Fruit fly (Drosophila melanogaster): ENCODE measurements around the gene CG8916.
A peak's percentile ranks its signal among the peaks of the same experiment; 100 is the strongest.

The CG8916 gene

DNA sequence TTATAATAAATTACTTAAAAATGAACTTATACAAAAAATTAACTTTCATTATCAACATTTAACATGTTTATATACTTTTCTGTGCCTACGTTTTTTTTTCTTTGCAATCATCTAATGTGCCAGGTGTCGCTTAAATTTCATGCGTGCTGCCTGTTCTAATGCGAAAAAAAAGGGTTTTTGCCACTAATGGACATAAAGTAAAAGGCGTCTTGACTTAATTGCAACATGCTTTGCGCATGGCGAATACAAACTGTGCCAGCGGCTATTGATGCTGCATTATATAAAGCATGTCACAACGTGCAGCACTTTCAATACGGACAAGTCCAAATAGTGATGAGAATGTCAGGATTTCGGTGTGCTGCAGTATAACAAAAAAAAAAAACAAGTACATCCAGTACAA lies at the start of gene CG8916:
CG8916 (plus strand) TSS at position 301 of the 400 bp plus-strand sequence.
- no peak for TF ChIP-seq CG8478 (optimal IDR thresholded peaks at IDR 0.05)
- no peak for TF ChIP-seq CTCF (optimal IDR thresholded peaks at IDR 0.05)

DNA sequence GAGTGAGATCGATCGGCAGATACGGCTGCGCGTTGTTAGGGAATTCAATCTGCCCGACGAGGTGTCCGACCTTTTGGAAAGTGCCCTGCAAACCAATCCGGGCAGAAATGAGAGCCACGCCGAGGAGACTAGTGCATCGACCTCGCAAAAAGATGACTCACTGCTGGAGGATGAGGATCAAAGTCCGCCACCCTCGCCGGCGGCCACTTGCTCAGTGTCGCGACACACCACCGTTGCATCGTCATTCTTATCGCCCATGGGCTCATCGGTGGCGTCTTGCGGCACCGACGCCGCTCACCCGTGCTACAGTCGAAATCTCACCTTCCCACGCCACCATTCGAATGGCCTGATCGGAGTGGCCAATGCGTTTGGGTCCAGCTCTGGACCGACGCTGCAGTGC lies 47.3 kb upstream of the CG8916 start:
- no peak for TF ChIP-seq CTCF (optimal IDR thresholded peaks at IDR 0.05)
- TF ChIP-seq CG8478 (optimal IDR thresholded peaks at IDR 0.05), result no peak

DNA sequence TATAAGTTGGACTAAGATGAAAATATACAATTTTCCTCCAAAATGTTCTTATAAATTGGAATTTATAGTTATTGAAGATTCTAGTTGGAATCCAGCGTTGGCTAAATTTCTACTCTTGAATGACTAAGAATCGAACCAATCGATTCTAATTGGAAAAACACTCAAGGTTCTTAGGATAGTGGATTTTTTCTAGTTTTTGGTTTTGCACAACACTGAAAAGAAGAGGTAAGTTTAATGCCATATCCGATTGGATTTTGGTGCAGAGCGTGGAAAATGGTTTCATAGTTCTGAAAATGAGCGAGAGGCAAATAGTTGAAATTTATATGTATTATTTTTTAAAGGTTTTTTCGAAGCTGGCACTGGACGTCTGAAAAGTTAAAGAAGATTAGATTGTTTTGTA lies 46.2 kb upstream of the CG8916 start:
- no peak for TF ChIP-seq CG8478 (optimal IDR thresholded peaks at IDR 0.05)
- TF ChIP-seq CTCF (optimal IDR thresholded peaks at IDR 0.05), result no peak

DNA sequence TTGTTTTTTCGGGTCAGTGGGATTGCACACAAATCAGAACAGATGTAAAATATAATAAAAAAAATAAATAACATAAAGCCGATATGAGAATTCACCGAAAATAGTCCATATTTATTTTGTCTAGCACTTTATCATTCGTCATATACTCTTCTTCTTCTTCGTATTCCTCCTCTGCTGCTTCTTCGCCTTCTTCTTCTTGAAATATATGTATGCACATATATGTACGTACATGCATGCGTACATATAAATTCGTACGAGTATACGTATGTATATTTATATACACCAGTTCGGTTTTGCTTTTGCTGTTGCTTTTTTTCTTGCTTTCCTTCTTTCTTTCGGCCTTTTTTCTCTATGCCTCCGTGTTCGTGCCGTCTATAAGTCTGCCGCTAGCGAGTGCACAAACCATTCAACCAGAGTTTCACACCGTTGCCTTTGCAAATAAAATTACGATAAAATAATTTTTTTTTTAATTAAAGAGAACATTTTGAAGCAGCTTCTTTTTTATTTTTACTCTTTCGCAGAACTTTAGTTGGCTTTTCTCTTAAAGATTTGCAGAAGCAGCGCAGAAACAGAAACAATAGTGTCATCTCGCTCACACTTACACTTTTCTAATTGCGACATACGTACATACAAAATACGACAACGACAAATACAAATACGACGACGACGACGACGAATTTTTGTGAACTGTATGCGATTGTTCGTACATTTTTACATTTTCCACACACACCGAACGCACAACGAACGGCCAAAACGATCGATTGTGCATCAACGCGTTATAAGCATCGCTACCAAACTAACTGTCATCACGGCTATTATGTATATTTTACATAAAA lies 35.1 kb upstream of the CG8916 start:
- TF ChIP-seq CTCF (optimal IDR thresholded peaks at IDR 0.05) (peak in 1 of 2 experiments; percentile 3), CG8478 (optimal IDR thresholded peaks at IDR 0.05) (no peak)

DNA sequence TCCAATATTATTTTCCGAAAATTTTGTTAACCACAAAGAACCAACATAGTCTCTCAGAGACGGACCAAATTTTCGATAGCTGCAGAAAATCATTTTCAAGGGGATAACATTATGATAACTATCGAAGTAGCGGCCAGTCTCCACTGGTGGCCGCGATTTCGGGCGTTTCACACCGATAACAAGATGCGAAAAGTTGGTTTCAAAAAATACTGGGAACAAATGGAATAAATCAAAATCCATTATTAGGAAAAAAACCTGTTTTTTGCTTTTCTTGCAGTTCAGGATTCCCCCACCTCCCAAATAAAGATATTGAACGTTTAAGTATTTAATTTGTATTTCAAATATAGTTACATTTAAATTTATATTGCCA lies 34.5 kb upstream of the CG8916 start, which contains the start of gene tay:
tay (minus strand) TSS at position 65 of the 370 bp plus-strand sequence.
- no peak for TF ChIP-seq CG8478 (optimal IDR thresholded peaks at IDR 0.05)
- peak in 1 of 2 experiments; percentile 33 for TF ChIP-seq CTCF (optimal IDR thresholded peaks at IDR 0.05)

DNA sequence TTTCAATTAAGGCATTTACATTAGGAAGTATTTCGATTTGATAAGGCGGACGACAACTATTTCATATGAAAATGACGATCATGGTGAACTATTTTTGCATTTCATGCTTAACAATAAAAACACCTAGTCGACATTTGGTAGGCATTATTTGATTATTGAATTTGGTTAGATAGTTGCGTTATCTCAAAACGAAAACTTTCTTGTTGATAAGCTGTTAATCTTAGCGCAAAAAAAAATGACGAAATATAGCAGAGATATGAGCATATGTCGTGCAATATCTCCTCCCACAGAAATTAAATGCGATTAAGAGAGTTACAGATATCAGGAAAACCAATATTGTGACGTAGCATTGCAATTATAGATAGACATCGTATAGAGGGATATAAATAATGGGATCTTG lies 33.0 kb upstream of the CG8916 start:
- TF ChIP-seq CG8478 (optimal IDR thresholded peaks at IDR 0.05) (no peak), CTCF (optimal IDR thresholded peaks at IDR 0.05) (no peak)

DNA sequence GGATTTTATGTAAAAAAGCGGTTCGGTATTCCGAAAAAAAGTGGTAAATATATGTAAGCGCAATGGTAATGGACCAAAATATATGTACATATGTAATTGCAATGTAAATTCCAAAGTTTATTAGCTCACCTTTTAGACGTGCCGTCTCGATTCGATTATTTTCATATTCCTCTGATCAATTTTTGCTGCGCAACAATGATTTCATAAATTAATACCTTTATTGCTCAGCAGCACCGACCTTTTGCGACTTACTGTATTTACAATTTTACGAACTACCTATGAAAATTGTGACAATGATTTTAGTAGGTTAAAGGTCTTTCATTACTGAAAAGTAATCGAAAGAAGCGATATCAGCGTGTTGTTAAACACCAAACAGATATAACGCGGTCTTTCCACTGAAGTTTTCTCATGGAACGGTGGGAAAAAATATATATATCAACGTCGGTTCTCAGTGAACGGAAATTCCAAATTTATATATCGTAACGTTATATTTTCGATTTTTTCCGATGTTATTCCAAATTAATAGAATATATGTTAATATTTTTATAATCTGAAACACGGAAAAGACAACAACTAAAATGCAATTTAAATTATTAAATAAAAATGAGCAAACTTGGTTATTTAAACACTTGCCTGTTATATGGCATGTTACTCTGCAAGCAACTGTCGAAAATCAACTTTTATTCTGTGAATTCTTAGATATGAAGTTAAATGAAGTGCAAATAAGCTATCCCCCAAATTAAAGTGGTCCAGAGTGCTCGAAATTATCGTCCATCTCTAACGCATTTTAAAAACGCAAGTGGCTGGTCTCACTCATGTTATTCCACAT lies 31.8 kb upstream of the CG8916 start, which contains the start of the genes MSBP and CG15916:
MSBP (minus strand) TSS at position 330 of the 829 bp plus-strand sequence.
CG15916 (plus strand) TSS at position 810 of the 829 bp plus-strand sequence.
- no peak for TF ChIP-seq CG8478 (optimal IDR thresholded peaks at IDR 0.05)
- no peak for TF ChIP-seq CTCF (optimal IDR thresholded peaks at IDR 0.05)

DNA sequence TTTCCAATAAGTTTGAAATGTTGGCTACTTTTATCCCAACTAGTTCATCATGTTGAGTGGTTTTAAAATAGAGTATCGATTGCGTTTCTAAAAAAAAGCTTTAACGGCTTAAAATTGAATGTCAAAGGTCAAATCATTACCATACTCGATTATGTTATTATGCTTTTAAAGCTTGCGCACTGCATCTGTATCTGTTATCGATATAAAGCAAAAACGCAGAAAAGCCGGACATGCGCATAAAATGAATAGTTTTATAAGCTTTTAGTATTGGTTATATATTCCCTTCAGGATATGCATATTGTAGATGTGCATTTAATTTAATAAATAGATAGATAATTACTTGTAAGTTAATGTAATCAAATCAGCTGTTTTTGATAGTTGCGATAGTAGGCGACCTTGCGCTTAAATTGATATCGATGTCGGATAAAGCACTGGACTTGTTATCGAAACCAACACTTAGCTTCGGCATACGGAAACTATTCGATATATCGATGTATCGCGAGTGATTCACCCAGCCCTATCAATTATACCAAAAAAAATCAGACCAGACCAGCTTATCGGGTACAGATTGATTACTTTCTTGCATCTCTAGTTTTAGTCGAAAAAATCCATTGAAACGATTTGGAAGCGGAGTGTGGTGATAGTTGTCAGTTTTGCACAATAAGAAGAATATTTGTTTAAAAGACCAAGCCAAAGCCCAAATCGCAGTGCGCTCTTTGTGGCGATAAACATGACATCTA lies 30.0 kb upstream of the CG8916 start, which contains the start of gene shi:
shi (plus strand) TSS at position 511 of the 740 bp plus-strand sequence.
- TF ChIP-seq CG8478 (optimal IDR thresholded peaks at IDR 0.05) (no peak), CTCF (optimal IDR thresholded peaks at IDR 0.05) (no peak)

DNA sequence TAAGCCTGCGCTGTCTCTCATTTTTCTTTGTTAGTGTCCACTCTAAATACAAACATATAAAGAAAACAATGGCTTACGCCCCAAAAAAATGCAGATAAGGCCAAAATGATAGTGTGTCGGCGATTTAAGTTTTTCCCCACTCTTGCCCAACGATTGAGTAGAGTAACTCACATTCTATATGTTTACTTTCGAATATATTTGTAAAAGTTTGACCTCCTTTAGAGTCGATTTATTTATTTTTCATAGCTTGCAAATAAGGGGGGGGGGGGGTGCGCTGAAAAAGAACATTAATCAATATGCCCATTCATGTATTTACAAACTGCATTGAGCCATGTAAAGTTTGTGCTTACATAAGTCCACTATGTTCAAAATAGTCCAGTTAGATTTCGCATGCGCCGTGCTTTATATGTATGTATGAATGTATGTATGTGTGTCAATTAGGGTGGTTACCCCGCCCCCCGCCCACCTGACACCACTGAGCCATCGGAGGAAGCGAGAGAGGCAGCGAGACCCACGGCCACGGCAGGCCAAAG lies 28.0 kb upstream of the CG8916 start:
- TF ChIP-seq CG8478 (optimal IDR thresholded peaks at IDR 0.05) (no peak), CTCF (optimal IDR thresholded peaks at IDR 0.05) (no peak)

DNA sequence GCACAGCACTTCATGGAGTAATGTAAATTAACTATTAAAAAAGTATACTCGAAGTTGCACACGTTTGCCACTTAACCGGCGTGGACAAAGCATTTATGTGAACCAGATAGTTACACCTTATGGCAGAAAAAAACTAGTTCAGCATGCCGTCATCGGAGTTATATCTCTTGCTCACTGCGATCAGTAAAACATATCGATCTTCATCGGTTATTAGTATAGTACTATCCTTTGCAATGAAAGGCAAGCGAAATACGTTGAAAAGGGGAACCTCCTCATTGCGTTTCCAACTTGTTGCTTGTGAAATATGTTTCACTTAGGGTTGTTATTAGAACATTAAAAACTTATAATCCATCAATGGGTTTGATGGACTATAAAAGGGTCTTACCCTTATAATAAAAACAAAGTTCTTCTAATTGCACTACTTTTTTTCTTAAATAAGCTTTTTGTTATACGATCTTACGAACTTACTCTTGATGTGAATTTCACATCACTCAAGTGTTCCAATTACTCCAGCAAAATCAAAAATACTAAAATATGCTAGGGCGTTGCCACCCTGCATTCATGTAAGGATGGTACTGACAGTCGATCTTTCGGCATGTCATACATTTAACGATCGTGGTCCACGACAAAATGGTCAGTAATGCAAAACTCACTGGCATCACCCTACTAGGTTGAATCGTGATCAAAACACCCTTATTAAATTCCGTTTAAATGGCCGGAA lies 12.0 kb upstream of the CG8916 start, which contains the start of gene CycD:
CycD (minus strand) TSS at position 113 of the 721 bp plus-strand sequence.
- TF ChIP-seq CTCF (optimal IDR thresholded peaks at IDR 0.05), result no peak
- TF ChIP-seq CG8478 (optimal IDR thresholded peaks at IDR 0.05), result no peak

DNA sequence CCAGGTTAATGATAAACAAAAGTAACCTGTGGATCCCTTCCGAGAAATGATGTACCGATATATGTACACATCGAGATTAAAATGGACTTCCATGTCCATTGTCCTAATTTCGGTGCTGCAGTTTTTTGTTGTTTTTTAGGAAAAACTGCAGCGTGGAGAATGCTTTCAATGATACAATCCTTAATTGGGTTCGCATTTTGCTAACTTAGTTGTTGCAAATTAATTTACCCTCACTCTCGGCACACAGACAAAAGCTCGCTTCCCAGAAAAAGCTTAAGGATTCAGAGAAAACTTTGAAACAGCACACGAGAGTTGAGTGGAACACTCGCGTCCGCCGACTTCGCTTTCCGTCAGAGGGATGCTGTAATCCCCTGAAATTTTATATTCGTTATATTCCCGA lies 11.2 kb upstream of the CG8916 start, which contains the start of gene Lrp4:
Lrp4 (plus strand) TSS at position 301 of the 400 bp plus-strand sequence.
- TF ChIP-seq CG8478 (optimal IDR thresholded peaks at IDR 0.05), result no peak
- no peak for TF ChIP-seq CTCF (optimal IDR thresholded peaks at IDR 0.05)

DNA sequence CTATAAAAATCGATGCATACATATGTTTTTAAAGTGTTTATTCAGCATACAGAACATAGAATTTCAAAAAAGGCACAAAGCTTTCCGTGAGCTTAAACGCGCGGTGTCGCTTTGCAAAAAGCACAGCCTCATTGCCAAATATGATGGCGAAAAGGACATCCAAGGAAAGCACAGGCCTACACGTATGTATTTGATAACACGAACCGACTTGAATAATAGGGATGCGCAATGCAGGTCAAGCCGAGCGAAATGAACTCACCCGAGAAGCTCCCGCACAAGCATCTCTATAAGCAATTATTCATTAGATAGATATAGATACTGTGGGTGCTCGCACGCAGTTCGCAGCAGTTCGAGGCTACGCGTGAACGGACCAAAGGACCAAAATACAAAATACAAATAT lies 3.0 kb downstream of the CG8916 start, which contains the start of gene Lcch3:
Lcch3 (plus strand) TSS at position 301 of the 400 bp plus-strand sequence.
- TF ChIP-seq CG8478 (optimal IDR thresholded peaks at IDR 0.05) (no peak), CTCF (optimal IDR thresholded peaks at IDR 0.05) (no peak)

DNA sequence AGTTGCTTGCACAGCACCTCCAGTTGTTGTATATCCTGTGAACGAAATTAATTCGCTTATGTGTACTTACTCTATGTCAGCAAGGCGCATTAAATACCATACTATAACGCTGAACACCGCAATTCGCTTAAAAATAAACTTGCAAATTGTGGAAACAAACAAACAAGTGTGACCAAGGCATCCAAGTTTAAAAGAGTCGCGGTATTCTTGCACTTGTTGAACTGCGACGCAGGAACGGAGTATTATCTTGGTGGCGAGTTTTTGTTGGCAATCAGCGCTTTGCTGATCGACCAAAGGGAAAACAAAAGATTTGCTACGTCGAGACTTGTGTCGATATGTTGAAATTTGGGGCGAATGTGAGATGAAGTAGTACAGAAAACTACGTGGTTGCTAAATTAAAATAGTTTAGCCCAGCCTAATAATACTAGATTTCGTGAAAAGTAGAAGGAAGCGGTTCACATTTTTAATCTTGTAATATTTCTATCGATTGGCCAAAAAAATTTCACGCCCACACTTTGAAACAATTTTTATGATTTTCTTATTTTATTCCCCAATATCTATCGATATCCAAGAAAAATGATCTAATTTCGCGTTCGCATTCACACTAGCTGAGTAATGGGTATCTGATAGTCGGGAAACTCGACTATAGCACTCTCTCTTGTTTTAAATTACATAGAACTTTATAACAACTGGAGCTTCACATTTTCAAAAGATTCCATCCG lies 11.9 kb downstream of the CG8916 start, which contains the start of gene Ranbp16:
Ranbp16 (minus strand) TSS at position 364 of the 722 bp plus-strand sequence.
- TF ChIP-seq CTCF (optimal IDR thresholded peaks at IDR 0.05) (no peak), CG8478 (optimal IDR thresholded peaks at IDR 0.05) (no peak)

All from S2 (cell line).